Fruit fly (Drosophila melanogaster): ENCODE measurements around the gene CG2926.
A peak's percentile ranks its signal among the peaks of the same experiment; 100 is the strongest.

Gene CG2926

DNA sequence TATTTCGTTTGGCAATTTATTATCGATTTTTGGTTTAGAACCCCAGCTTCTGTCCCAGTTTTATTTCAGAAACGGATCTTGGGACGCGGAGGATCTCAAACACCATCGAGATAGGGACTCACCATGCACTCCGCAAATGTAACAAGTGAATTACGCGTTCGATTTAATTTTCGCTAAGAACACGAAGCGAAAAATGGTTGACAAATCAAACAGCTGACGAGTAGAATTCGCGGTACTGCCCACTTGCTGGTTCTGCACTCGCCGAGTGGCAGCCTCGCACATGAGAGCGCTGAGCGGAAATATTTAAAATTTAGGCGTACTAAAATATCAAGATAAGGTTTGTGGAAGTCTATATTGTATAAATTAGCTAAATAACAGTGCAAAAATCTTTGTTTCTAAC lies 24.8 kb downstream of the CG2926 start, which contains the start of gene Pi4KIIalpha (continued):
- TF ChIP-seq gce (GFP tag; IDR thresholded peaks at IDR 0.05): no peak
- no peak for TF ChIP-seq ham (GFP tag; IDR thresholded peaks at IDR 0.05)
- peak; percentile 93 for TF ChIP-seq E2f2 (GFP tag; IDR thresholded peaks at IDR 0.05)
- no peak for TF ChIP-seq pita (GFP tag; optimal IDR thresholded peaks at IDR 0.05)
- TF ChIP-seq CG18599 (GFP tag; optimal IDR thresholded peaks at IDR 0.05): no peak
- no peak for TF ChIP-seq slp2 (GFP tag; optimal IDR thresholded peaks at IDR 0.05)
- no peak for TF ChIP-seq CG17385 (GFP tag; optimal IDR thresholded peaks at IDR 0.05)
- TF ChIP-seq ssp (GFP tag; IDR thresholded peaks at IDR 0.05): no peak
- TF ChIP-seq CG8765 (GFP tag; IDR thresholded peaks at IDR 0.05): no peak
- TF ChIP-seq CG30403 (GFP tag; optimal IDR thresholded peaks at IDR 0.05): no peak
- TF ChIP-seq Lim3 (GFP tag; IDR thresholded peaks at IDR 0.05): no peak
- TF ChIP-seq Hr78 (GFP tag; optimal IDR thresholded peaks at IDR 0.05): no peak
- no peak for TF ChIP-seq zf30C (GFP tag; optimal IDR thresholded peaks at IDR 0.05)
- no peak for TF ChIP-seq CG18011 (GFP tag; optimal IDR thresholded peaks at IDR 0.05)
- TF ChIP-seq CG4730 (GFP tag; IDR thresholded peaks at IDR 0.05): no peak
- TF ChIP-seq CG33213 (GFP tag; optimal IDR thresholded peaks at IDR 0.05): no peak
- no peak for TF ChIP-seq CG15269 (tag; optimal IDR thresholded peaks at IDR 0.05)
- TF ChIP-seq CG9876 (GFP tag; optimal IDR thresholded peaks at IDR 0.05): no peak
- no peak for TF ChIP-seq CG11504 (tag; optimal IDR thresholded peaks at IDR 0.05)
- no peak for TF ChIP-seq Oaz (GFP tag; IDR thresholded peaks at IDR 0.05)
- no peak for TF ChIP-seq CG13775 (GFP tag; optimal IDR thresholded peaks at IDR 0.05)
- TF ChIP-seq grau (tag; optimal IDR thresholded peaks at IDR 0.05): no peak
- peak in 1 of 2 experiments; percentile 15 for TF ChIP-seq insv (GFP tag; optimal IDR thresholded peaks at IDR 0.05)
- TF ChIP-seq CG15514 (GFP tag; optimal IDR thresholded peaks at IDR 0.05): peak; percentile 66
- no peak for TF ChIP-seq CG17359 (tag; optimal IDR thresholded peaks at IDR 0.05)
- no peak for TF ChIP-seq CG5953 (GFP tag; IDR thresholded peaks at IDR 0.05)
- TF ChIP-seq CG8924 (tag; optimal IDR thresholded peaks at IDR 0.05): no peak
- no peak for TF ChIP-seq NfI (GFP tag; optimal IDR thresholded peaks at IDR 0.05)
- no peak for TF ChIP-seq Hey (tag; optimal IDR thresholded peaks at IDR 0.05)
- no peak for TF ChIP-seq nmo (GFP tag; optimal IDR thresholded peaks at IDR 0.05)
- TF ChIP-seq Bteb2 (GFP tag; optimal IDR thresholded peaks at IDR 0.05): no peak
- no peak for TF ChIP-seq Dbx (GFP tag; IDR thresholded peaks at IDR 0.05)
- TF ChIP-seq CG12299 (tag; optimal IDR thresholded peaks at IDR 0.05): no peak
- no peak for TF ChIP-seq CG18476 (GFP tag; optimal IDR thresholded peaks at IDR 0.05)
- no peak for TF ChIP-seq gsb-n (tag; optimal IDR thresholded peaks at IDR 0.05)
- no peak for TF ChIP-seq tio (GFP tag; optimal IDR thresholded peaks at IDR 0.05)
- TF ChIP-seq sr (GFP tag; IDR thresholded peaks at IDR 0.05): no peak
- TF ChIP-seq Max (GFP tag; optimal IDR thresholded peaks at IDR 0.05): no peak
- no peak for TF ChIP-seq Tbp (GFP tag; optimal IDR thresholded peaks at IDR 0.05)
- no peak for TF ChIP-seq zen (tag; optimal IDR thresholded peaks at IDR 0.05)
- no peak for TF ChIP-seq cas (GFP tag; IDR thresholded peaks at IDR 0.05)
- no peak for TF ChIP-seq chn (GFP tag; optimal IDR thresholded peaks at IDR 0.05)
- no peak for TF ChIP-seq eve (GFP tag; optimal IDR thresholded peaks at IDR 0.05)
- no peak for TF ChIP-seq Elba2 (GFP tag; optimal IDR thresholded peaks at IDR 0.05)
- TF ChIP-seq CG7839 (tag; optimal IDR thresholded peaks at IDR 0.05): no peak
- peak; percentile 40; the same call in 1 of the 3 replicates for TF ChIP-seq CG34422 (GFP tag; IDR thresholded peaks at IDR 0.05)
- TF ChIP-seq Atf6 (GFP tag; IDR thresholded peaks at IDR 0.05): no peak
- TF ChIP-seq Ets65A (GFP tag): no peak
- no peak for TF ChIP-seq lov (optimal IDR thresholded peaks at IDR 0.05)
- no peak for TF ChIP-seq lov (GFP tag; IDR thresholded peaks at IDR 0.05)
- peak; percentile 32 for TF ChIP-seq Sry-β (GFP tag; optimal IDR thresholded peaks at IDR 0.05)
- no peak for TF ChIP-seq toy (GFP tag; IDR thresholded peaks at IDR 0.05)
- TF ChIP-seq cg (GFP tag; optimal IDR thresholded peaks at IDR 0.05): no peak
